Fruit fly (Drosophila melanogaster): Measurements from ENCODE around the gene Atg8a.

The Atg8a gene

dm6 chrX:10723488-10724254 is 44.5 kb downstream of the Atg8a start:
- TF ChIP-seq Fer3 (tag; optimal IDR thresholded peaks at IDR 0.05) (no peak), Xbp1 (GFP tag; optimal IDR thresholded peaks at IDR 0.05) (no peak), CG7928 (GFP tag; optimal IDR thresholded peaks at IDR 0.05) (no peak), stc (GFP tag; IDR thresholded peaks at IDR 0.05) (no peak), usp (GFP tag; optimal IDR thresholded peaks at IDR 0.05) (no peak), sens (GFP tag) (peak; percentile 23), Hr3 (GFP tag; optimal IDR thresholded peaks at IDR 0.05) (no peak), Bteb2 (GFP tag; optimal IDR thresholded peaks at IDR 0.05) (no peak)

dm6 chrX:10721901-10722479 is 46.1 kb downstream of the Atg8a start:
- no peak for TF ChIP-seq zfh1 (GFP tag; IDR thresholded peaks at IDR 0.05)
- peak; percentile 6 for TF ChIP-seq Fer3 (tag; optimal IDR thresholded peaks at IDR 0.05)
- no peak for TF ChIP-seq CG15479 (GFP tag; optimal IDR thresholded peaks at IDR 0.05)
- no peak for TF ChIP-seq CG11560 (tag; IDR thresholded peaks at IDR 0.05)
- TF ChIP-seq CG31441 (GFP tag; IDR thresholded peaks at IDR 0.05): peak; percentile 34; the same call in 1 of the 2 replicates
- 0 out of 2 replicates have a peak, but pooled peaks have one; percentile 27 for TF ChIP-seq ap (GFP tag; IDR thresholded peaks at IDR 0.05)
- peak; percentile 34; the same call in 1 of the 2 replicates for TF ChIP-seq sisA (GFP tag; IDR thresholded peaks at IDR 0.05)
- peak; percentile 72 for TF ChIP-seq sens (GFP tag)
- TF ChIP-seq Xrp1 (GFP tag; IDR thresholded peaks at IDR 0.05): peak; percentile 32; the same call in 1 of the 2 replicates
- TF ChIP-seq CG30020 (tag; optimal IDR thresholded peaks at IDR 0.05): no peak
- TF ChIP-seq CG11504 (tag; optimal IDR thresholded peaks at IDR 0.05): peak; percentile 55
- TF ChIP-seq gem (tag; optimal IDR thresholded peaks at IDR 0.05): peak; percentile 51
- TF ChIP-seq Blimp-1 (GFP tag; optimal IDR thresholded peaks at IDR 0.05): peak; percentile 25
- TF ChIP-seq dmrt99B (tag; optimal IDR thresholded peaks at IDR 0.05): peak; percentile 44
- no peak for TF ChIP-seq D (optimal IDR thresholded peaks at IDR 0.05)
- no peak for TF ChIP-seq D (GFP tag; optimal IDR thresholded peaks at IDR 0.05)
- peak in 1 of 2 experiments; percentile 59 for TF ChIP-seq Hr51 (GFP tag; optimal IDR thresholded peaks at IDR 0.05)
- peak; percentile 27 for TF ChIP-seq fd96Cb (tag; optimal IDR thresholded peaks at IDR 0.05)
- TF ChIP-seq ind (GFP tag; optimal IDR thresholded peaks at IDR 0.05): no peak
- no peak for TF ChIP-seq TFAM (GFP tag; optimal IDR thresholded peaks at IDR 0.05)
- peak; percentile 12 for TF ChIP-seq bcd (GFP tag; optimal IDR thresholded peaks at IDR 0.05)
- peak; percentile 3 for TF ChIP-seq Xbp1 (GFP tag; optimal IDR thresholded peaks at IDR 0.05)
- TF ChIP-seq PHDP (tag; optimal IDR thresholded peaks at IDR 0.05): peak; percentile 25
- TF ChIP-seq ci (GFP tag; IDR thresholded peaks at IDR 0.05): 0 out of 3 replicates have a peak, but pooled peaks have one; percentile 29
- peak; percentile 25 for TF ChIP-seq CG30403 (GFP tag; optimal IDR thresholded peaks at IDR 0.05)
- TF ChIP-seq CG2678 (tag; optimal IDR thresholded peaks at IDR 0.05): peak; percentile 18
- TF ChIP-seq CG12769 (tag; optimal IDR thresholded peaks at IDR 0.05): peak; percentile 9
- TF ChIP-seq lab (GFP tag; optimal IDR thresholded peaks at IDR 0.05): peak; percentile 10
- no peak for TF ChIP-seq Drgx (GFP tag; IDR thresholded peaks at IDR 0.05)
- no peak for TF ChIP-seq ato (GFP tag; IDR thresholded peaks at IDR 0.05; ENCODE audit: partially characterized antibody)
- 0 out of 3 replicates have a peak, but pooled peaks have one; percentile 39 for TF ChIP-seq CG17361 (GFP tag; IDR thresholded peaks at IDR 0.05)
- TF ChIP-seq CG8359 (GFP tag; optimal IDR thresholded peaks at IDR 0.05; ENCODE audit: borderline replicate concordance): no peak
- TF ChIP-seq pzg (GFP tag; optimal IDR thresholded peaks at IDR 0.05): no peak
- TF ChIP-seq nmo (GFP tag; optimal IDR thresholded peaks at IDR 0.05): peak; percentile 20
- peak; percentile 42 for TF ChIP-seq Deaf1 (tag; optimal IDR thresholded peaks at IDR 0.05)
- peak; percentile 8 for TF ChIP-seq abd-A (tag; optimal IDR thresholded peaks at IDR 0.05)
- no peak for TF ChIP-seq CG11247 (GFP tag; IDR thresholded peaks at IDR 0.05)
- no peak for TF ChIP-seq crp (GFP tag; optimal IDR thresholded peaks at IDR 0.05)
- TF ChIP-seq CG15269 (tag; optimal IDR thresholded peaks at IDR 0.05): peak; percentile 25
- peak; percentile 35 for TF ChIP-seq Sox102F (GFP tag; optimal IDR thresholded peaks at IDR 0.05)
- no peak for TF ChIP-seq CG8765 (GFP tag; IDR thresholded peaks at IDR 0.05)
